Fruit fly (Drosophila melanogaster): Measurements from ENCODE around the gene fon.

fon gene

DNA sequence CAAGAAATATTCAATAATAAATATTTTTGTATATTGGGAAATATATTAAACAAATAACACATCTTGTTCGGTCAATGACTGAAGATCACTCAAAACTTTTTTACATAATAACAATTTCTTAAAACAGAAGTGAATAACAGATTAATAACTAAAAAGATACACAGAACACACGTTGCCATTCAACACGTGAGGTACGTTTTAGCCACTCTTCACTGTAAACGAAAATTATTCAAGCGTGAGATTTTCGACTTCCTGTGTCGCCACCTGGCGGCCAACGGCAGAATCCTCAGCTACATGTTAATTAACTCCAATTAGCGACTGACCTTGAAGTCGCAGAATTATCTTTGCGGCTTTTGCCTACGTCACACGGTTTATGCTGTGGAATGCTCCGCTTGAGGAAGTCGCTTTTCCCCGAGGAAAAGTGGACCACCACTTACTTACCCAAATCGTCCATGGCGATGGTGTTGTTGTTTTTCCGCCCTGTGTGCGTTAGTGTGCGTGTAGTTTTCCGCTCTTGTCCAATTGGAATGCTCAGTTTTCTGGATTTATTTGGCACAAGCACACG, 39.8 kb upstream of the fon start (continued):
- TF ChIP-seq gsb (GFP tag; IDR thresholded peaks at IDR 0.05) (no peak), CG2889 (GFP tag; IDR thresholded peaks at IDR 0.05) (no peak), aop (GFP tag; IDR thresholded peaks at IDR 0.05) (0 out of 2 replicates have a peak, but pooled peaks have one; percentile 35), Bgb (GFP tag; IDR thresholded peaks at IDR 0.05; ENCODE audit: partially characterized antibody) (peak; percentile 6; the same call in 1 of the 2 replicates), CG17361 (GFP tag; IDR thresholded peaks at IDR 0.05) (peak; percentile 82), Mrtf (GFP tag; IDR thresholded peaks at IDR 0.05) (0 out of 3 replicates have a peak, but pooled peaks have one; percentile 32), CG14014 (GFP tag; IDR thresholded peaks at IDR 0.05) (peak; percentile 74), pzg (GFP tag; optimal IDR thresholded peaks at IDR 0.05) (no peak), Hsf (GFP tag; optimal IDR thresholded peaks at IDR 0.05) (peak; percentile 68), cwo (GFP tag; optimal IDR thresholded peaks at IDR 0.05) (peak; percentile 72), usp (GFP tag; optimal IDR thresholded peaks at IDR 0.05) (no peak), CG9437 (GFP tag; optimal IDR thresholded peaks at IDR 0.05) (peak; percentile 44), tup (GFP tag; optimal IDR thresholded peaks at IDR 0.05) (no peak), HLH3B (GFP tag; IDR thresholded peaks at IDR 0.05) (peak; percentile 70), CG17912 (GFP tag; optimal IDR thresholded peaks at IDR 0.05) (peak; percentile 73), Hr51 (GFP tag; optimal IDR thresholded peaks at IDR 0.05) (peak; percentile 16 to 82), CG7372 (GFP tag; IDR thresholded peaks at IDR 0.05) (peak; percentile 30; the same call in 1 of the 2 replicates), CG12299 (tag; optimal IDR thresholded peaks at IDR 0.05) (no peak), Meics (GFP tag; optimal IDR thresholded peaks at IDR 0.05) (peak; percentile 79)

DNA sequence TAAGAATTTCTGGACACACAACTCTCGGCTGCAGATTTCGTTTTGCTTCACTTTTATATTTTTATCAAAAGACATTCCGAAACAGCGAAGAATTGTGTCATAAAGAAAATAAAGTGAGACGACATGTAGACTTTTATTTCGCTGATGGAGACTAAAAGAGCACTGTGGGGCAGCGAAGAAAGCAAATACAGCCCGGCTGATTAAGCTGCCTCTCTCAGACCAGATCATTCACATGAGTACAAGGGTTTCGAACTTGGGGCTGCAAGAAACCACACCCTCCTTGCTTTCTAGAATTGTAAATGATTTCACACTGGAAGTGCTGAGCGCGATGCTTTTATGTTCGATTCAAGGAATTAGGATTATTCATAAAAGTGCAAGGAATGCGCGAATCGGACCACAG, 39.1 kb upstream of the fon start:
- TF ChIP-seq Med (GFP tag), result peak; percentile 61
- TF ChIP-seq sd (tag; optimal IDR thresholded peaks at IDR 0.05), result peak; percentile 34
- no peak for TF ChIP-seq CG15269 (tag; optimal IDR thresholded peaks at IDR 0.05)
- 0 out of 4 replicates have a peak, but pooled peaks have one; percentile 39 for TF ChIP-seq chinmo (GFP tag; IDR thresholded peaks at IDR 0.05; ENCODE audit: partially characterized antibody)
- no peak for TF ChIP-seq sna (GFP tag; IDR thresholded peaks at IDR 0.05; ENCODE audit: partially characterized antibody)
- TF ChIP-seq cas (GFP tag; IDR thresholded peaks at IDR 0.05), result no peak
- TF ChIP-seq nom (GFP tag; optimal IDR thresholded peaks at IDR 0.05), result peak; percentile 50
- TF ChIP-seq Atf-2 (GFP tag; optimal IDR thresholded peaks at IDR 0.05), result no peak
- no peak for TF ChIP-seq CG10274 (GFP tag; optimal IDR thresholded peaks at IDR 0.05)
- TF ChIP-seq corto (GFP tag; optimal IDR thresholded peaks at IDR 0.05), result no peak
- TF ChIP-seq Bgb (GFP tag; IDR thresholded peaks at IDR 0.05; ENCODE audit: partially characterized antibody), result 0 out of 2 replicates have a peak, but pooled peaks have one; percentile 24

DNA sequence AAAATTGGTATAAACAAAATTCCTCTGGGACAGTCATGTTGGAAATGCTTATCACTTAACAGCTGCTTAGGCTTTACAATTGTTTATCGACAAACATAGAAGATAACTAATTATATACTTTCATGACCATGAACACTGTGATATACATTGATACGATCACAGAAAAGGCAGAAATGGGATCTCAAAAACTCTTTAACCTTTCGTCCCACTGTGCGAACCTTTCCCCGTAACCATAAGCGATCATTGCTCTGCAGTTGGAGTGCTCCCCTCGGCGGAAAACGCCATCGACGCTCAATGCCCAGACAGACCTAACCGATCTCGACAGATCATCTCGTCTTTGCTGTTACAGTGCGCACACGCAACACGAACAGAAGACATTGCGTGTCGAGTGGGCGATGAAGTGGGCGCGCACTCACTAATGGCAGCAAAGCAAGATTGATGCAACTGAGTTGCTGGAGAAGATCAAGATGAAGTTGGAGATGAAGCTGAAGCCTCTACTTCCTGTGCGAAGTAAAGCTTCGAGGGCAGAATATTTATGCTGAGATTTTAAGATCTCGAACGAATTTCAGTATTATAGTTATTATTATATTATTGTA, 38.4 kb upstream of the fon start:
- TF ChIP-seq ssp (GFP tag; IDR thresholded peaks at IDR 0.05) (0 out of 2 replicates have a peak, but pooled peaks have one; percentile 13), CkIIα-i1 (GFP tag; IDR thresholded peaks at IDR 0.05) (no peak), Xbp1 (GFP tag; optimal IDR thresholded peaks at IDR 0.05) (no peak), unpg (GFP tag; optimal IDR thresholded peaks at IDR 0.05) (no peak), dysf (GFP tag; IDR thresholded peaks at IDR 0.05) (peak; percentile 13; the same call in 1 of the 3 replicates), CG17802 (tag; optimal IDR thresholded peaks at IDR 0.05) (no peak), CG1603 (tag; optimal IDR thresholded peaks at IDR 0.05) (peak; percentile 5), E2f1 (GFP tag; IDR thresholded peaks at IDR 0.05) (0 out of 2 replicates have a peak, but pooled peaks have one; percentile 20), HLHmδ (GFP tag; optimal IDR thresholded peaks at IDR 0.05) (no peak), HmgZ (tag; optimal IDR thresholded peaks at IDR 0.05) (no peak), Lhr (GFP tag; optimal IDR thresholded peaks at IDR 0.05) (no peak), sr (GFP tag; IDR thresholded peaks at IDR 0.05) (peak; percentile 72; the same call in 2 of the 3 replicates), prd (optimal IDR thresholded peaks at IDR 0.05) (no peak), prd (GFP tag; IDR thresholded peaks at IDR 0.05) (0 out of 3 replicates have a peak, but pooled peaks have one; percentile 9), Sin3A (optimal IDR thresholded peaks at IDR 0.05) (no peak), slbo (GFP tag; IDR thresholded peaks at IDR 0.05) (peak; percentile 25; the same call in 1 of the 2 replicates), ase (GFP tag; IDR thresholded peaks at IDR 0.05) (0 out of 3 replicates have a peak, but pooled peaks have one; percentile 20), CG17328 (GFP tag; IDR thresholded peaks at IDR 0.05) (no peak), onecut (GFP tag; IDR thresholded peaks at IDR 0.05) (no peak)
